Fruit fly (Drosophila melanogaster): ENCODE data around the gene Zmynd10.
A peak's percentile ranks its signal among the peaks of the same experiment; 100 is the strongest.

Zmynd10 gene

DNA sequence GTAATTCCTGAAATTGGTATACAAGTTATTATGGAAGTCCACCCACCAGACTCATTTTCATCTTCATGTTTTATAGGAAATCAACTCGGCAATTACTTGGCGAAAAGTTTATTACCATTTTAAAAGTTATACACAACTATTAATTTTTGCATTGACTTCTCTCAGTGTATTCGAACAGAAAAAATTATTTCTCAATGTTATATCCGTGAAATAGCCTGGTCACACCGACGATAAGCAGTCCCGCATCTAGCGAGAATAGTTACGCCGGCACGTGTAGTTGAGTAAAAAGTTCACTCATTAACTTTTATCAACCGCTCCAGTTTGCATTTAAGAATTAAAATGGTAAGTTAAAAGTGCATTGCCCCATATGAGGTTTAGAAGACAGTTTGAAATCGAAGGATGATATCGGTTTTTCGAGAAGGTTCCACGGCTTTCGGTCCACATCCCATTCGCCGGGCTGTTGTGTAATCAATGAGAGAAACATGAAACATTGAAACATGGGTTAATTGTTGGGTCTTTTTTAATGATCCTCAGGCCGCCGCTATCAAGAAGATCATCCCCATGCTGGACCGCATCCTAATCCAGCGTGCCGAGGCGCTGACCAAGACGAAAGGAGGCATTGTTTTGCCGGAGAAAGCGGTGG lies 10.3 kb downstream of the Zmynd10 start, which contains the start of gene CG11267 (continued):
- TF ChIP-seq CG15601 (tag; optimal IDR thresholded peaks at IDR 0.05) (peak; percentile 63), Ada2b (GFP tag; IDR thresholded peaks at IDR 0.05) (peak; percentile 94), CG8359 (GFP tag; optimal IDR thresholded peaks at IDR 0.05; ENCODE audit: borderline replicate concordance) (peak; percentile 56), cad (GFP tag; optimal IDR thresholded peaks at IDR 0.05) (no peak), danr (GFP tag; IDR thresholded peaks at IDR 0.05) (peak; percentile 78; the same call in 1 of the 2 replicates), ato (GFP tag; IDR thresholded peaks at IDR 0.05; ENCODE audit: partially characterized antibody) (no peak), tna (GFP tag; IDR thresholded peaks at IDR 0.05; ENCODE audit: partially characterized antibody) (0 out of 2 replicates have a peak, but pooled peaks have one; percentile 18), lola (GFP tag; optimal IDR thresholded peaks at IDR 0.05) (peak in 1 of 3 experiments; percentile 59), CG16813 (GFP tag; IDR thresholded peaks at IDR 0.05; ENCODE audit: partially characterized antibody) (no peak), CG10654 (GFP tag; optimal IDR thresholded peaks at IDR 0.05) (peak; percentile 86), insv (GFP tag; optimal IDR thresholded peaks at IDR 0.05) (no peak), D19B (GFP tag; optimal IDR thresholded peaks at IDR 0.05) (peak; percentile 76), ken (GFP tag; IDR thresholded peaks at IDR 0.05) (peak; percentile 88), esg (GFP tag; conservative IDR thresholded peaks at IDR 0.05) (peak; percentile 93), CG4360 (GFP tag; IDR thresholded peaks at IDR 0.05) (0 out of 2 replicates have a peak, but pooled peaks have one; percentile 8), CG9876 (GFP tag; optimal IDR thresholded peaks at IDR 0.05) (peak; percentile 67), sqz (GFP tag; optimal IDR thresholded peaks at IDR 0.05) (peak; percentile 69), exex (tag; optimal IDR thresholded peaks at IDR 0.05) (peak; percentile 67), Lpt (GFP tag; optimal IDR thresholded peaks at IDR 0.05) (no peak), Six4 (GFP tag; optimal IDR thresholded peaks at IDR 0.05) (peak; percentile 78), CG43689 (GFP tag; IDR thresholded peaks at IDR 0.05) (no peak), CG31388 (GFP tag; optimal IDR thresholded peaks at IDR 0.05) (peak; percentile 81), CG15011 (GFP tag; optimal IDR thresholded peaks at IDR 0.05) (peak; percentile 72), kay (GFP tag; optimal IDR thresholded peaks at IDR 0.05) (no peak), yki (optimal IDR thresholded peaks at IDR 0.05) (no peak), lov (optimal IDR thresholded peaks at IDR 0.05) (no peak), lov (GFP tag; IDR thresholded peaks at IDR 0.05) (peak; percentile 83; the same call in 2 of the 3 replicates), Deaf1 (tag; optimal IDR thresholded peaks at IDR 0.05) (peak; percentile 55), CG4707 (GFP tag; optimal IDR thresholded peaks at IDR 0.05) (no peak), CG12659 (GFP tag; optimal IDR thresholded peaks at IDR 0.05) (peak; percentile 72), CG2202 (tag; optimal IDR thresholded peaks at IDR 0.05) (peak; percentile 47), NfI (GFP tag; optimal IDR thresholded peaks at IDR 0.05) (peak; percentile 75), CG12391 (tag; optimal IDR thresholded peaks at IDR 0.05) (peak; percentile 74), sc (optimal IDR thresholded peaks at IDR 0.05) (no peak), sc (GFP tag; optimal IDR thresholded peaks at IDR 0.05) (peak; percentile 26), ems (GFP tag; optimal IDR thresholded peaks at IDR 0.05) (peak; percentile 73), CG34224 (GFP tag; IDR thresholded peaks at IDR 0.05; ENCODE audit: partially characterized antibody) (peak; percentile 37; the same call in 2 of the 3 replicates)

DNA sequence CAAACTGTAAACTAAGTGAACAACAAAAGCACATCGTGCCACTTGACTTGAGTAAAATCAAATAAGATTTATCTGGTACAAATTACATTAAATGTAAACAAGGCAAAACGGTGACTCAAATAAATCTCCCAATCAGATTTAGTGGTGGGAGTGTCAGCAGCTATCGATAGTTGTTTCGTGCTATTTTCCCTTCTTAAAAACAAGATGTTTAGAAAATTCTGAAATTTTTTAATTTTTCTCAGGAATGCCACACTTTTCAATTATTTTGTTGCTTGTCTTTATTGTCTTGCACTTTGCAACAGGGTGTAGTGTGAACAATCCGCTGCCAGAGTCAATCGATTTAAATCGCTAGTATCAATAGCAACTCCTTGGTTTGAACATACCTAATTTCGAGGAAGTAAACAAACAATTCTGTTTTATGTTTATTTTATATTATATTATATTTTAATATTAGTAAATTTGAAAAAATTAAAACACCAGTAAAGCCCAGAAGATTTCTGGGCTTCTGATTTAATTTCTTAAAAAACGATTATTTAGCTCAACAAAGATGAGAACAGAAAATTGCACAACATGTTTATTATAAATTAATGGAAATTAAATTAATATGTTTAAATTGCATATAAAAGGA lies 10.9 kb downstream of the Zmynd10 start, which contains the start of gene MICAL-like:
Gene MICAL-like (minus strand): TSS at position 138 of the 628 bp plus-strand sequence.
- TF ChIP-seq Gsc (GFP tag; IDR thresholded peaks at IDR 0.05) (no peak), CG11695 (GFP tag; IDR thresholded peaks at IDR 0.05) (no peak), Med (GFP tag) (peak; percentile 87), kay (GFP tag; optimal IDR thresholded peaks at IDR 0.05) (peak; percentile 79), ERR (GFP tag; optimal IDR thresholded peaks at IDR 0.05) (no peak), Pdp1 (GFP tag; optimal IDR thresholded peaks at IDR 0.05) (peak in 1 of 2 experiments; percentile 4), tgo (GFP tag; IDR thresholded peaks at IDR 0.05) (no peak; the same call in 2 of the 3 replicates), CG2116 (GFP tag; optimal IDR thresholded peaks at IDR 0.05) (peak; percentile 21), CG12391 (tag; optimal IDR thresholded peaks at IDR 0.05) (no peak), ssp (GFP tag; IDR thresholded peaks at IDR 0.05) (peak; percentile 61), HHEX (GFP tag; optimal IDR thresholded peaks at IDR 0.05) (no peak), pan (optimal IDR thresholded peaks at IDR 0.05) (no peak), pan (GFP tag; optimal IDR thresholded peaks at IDR 0.05 in 1 of 2, IDR thresholded peaks at IDR 0.05 in 1 of 2) (peak in 1 of 2 experiments; percentile 8), CG9797 (GFP tag; optimal IDR thresholded peaks at IDR 0.05) (no peak), lmd (GFP tag; IDR thresholded peaks at IDR 0.05) (peak; percentile 9; the same call in 1 of the 2 replicates)
